Worm (Caenorhabditis elegans): ENCODE measurements around the gene ptrg-1.

The ptrg-1 gene

DNA sequence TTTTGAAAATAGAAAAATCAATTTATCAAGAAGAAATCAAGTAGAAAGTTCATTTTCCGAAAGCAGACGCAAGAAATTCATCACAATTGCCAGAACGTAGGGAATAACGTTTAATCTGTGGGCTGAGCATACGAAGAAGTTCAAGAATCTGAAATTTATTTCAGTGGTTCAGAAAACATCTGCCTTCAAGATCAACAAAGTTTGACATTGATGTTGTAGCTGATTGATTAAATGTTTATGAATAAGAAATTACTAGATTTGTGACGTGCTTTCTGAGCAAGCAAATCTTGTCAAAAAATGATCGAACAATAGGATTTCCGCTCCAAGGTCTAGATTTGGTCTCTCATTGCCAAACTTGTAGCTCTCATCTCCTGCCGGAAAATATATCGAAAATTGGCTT is 11.9 kb upstream of the ptrg-1 start, which contains the start of gene K04D7.6:
Gene K04D7.6, minus strand, starts transcription at position 101 of the 400 bp plus-strand sequence.
- TF ChIP-seq flt-1 (GFP tag; IDR thresholded peaks at IDR 0.05) (no peak), ztf-29 (GFP tag; IDR thresholded peaks at IDR 0.05) (no peak), med-1 (GFP tag; optimal IDR thresholded peaks at IDR 0.05; ENCODE audit: insufficient read depth) (no peak), tab-1 (GFP tag; IDR thresholded peaks at IDR 0.05) (no peak), cog-1 (tag; optimal IDR thresholded peaks at IDR 0.05) (no peak), klf-2 (GFP tag; conservative IDR thresholded peaks at IDR 0.05) (no peak), T22C8.4 (GFP tag; IDR thresholded peaks at IDR 0.05) (no peak), ztf-23 (GFP tag; IDR thresholded peaks at IDR 0.05) (no peak), ref-1 (GFP tag; conservative IDR thresholded peaks at IDR 0.05) (no peak)

DNA sequence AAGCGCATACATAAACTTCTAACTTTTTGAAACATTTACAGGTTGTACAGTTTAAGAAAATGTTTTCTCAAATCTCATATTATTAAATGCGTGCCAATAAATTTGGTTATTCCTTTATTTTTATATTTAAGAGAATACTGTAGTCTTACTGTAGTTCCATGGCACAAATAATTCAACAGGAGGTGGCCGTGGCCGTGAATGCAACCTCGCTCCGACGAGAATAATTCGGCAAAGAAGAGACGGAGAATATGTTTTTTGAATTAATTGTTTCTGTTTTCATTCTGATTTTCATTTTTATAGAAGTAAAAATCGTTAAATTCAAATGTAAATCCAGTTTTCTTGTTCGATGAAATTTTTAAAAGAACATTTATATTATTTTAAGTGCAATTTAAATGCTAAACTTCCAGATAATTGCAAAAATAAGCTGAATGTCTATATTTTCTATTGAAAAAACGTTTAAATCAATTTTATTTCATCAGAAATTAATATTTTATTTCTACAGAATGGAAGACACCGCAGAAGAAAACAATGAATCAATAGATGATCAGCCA is 3.1 kb upstream of the ptrg-1 start, which contains the start of gene gon-4:
Gene gon-4, plus strand, starts transcription at position 501 of the 551 bp plus-strand sequence.
- TF ChIP-seq T22C8.4 (GFP tag; IDR thresholded peaks at IDR 0.05): no peak
- TF ChIP-seq ztf-29 (GFP tag; IDR thresholded peaks at IDR 0.05): no peak
- no peak for TF ChIP-seq ztf-23 (GFP tag; IDR thresholded peaks at IDR 0.05)
- TF ChIP-seq tab-1 (GFP tag; IDR thresholded peaks at IDR 0.05): no peak
- TF ChIP-seq ref-1 (GFP tag; conservative IDR thresholded peaks at IDR 0.05): no peak
- no peak for TF ChIP-seq flt-1 (GFP tag; IDR thresholded peaks at IDR 0.05)
- TF ChIP-seq med-1 (GFP tag; optimal IDR thresholded peaks at IDR 0.05; ENCODE audit: insufficient read depth): no peak
- no peak for TF ChIP-seq cog-1 (tag; optimal IDR thresholded peaks at IDR 0.05)
- no peak for TF ChIP-seq klf-2 (GFP tag; conservative IDR thresholded peaks at IDR 0.05)

DNA sequence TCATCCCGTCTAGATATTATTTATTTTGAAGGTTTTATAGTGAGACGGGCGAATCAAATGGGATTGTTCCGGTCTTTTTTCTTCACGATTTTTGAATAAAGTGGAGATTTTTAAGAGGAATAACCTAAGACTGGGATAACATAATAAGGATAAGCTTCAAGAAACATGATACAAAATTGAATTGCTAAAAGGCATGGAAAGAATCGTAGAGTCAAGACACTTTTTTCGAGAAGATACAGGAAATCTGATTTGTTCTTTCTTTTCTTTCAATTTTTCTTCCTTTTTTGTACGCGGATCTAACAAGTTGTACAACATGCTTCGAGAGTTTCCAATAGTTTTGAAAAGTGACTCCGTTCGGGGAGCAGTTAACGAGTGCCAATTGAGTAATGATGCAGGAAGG is 2.7 kb downstream of the ptrg-1 start:
- TF ChIP-seq T22C8.4 (GFP tag; IDR thresholded peaks at IDR 0.05) (no peak), tab-1 (GFP tag; IDR thresholded peaks at IDR 0.05) (no peak), flt-1 (GFP tag; IDR thresholded peaks at IDR 0.05) (no peak), ref-1 (GFP tag; conservative IDR thresholded peaks at IDR 0.05) (no peak), med-1 (GFP tag; optimal IDR thresholded peaks at IDR 0.05; ENCODE audit: insufficient read depth) (no peak), ztf-23 (GFP tag; IDR thresholded peaks at IDR 0.05) (no peak), ztf-29 (GFP tag; IDR thresholded peaks at IDR 0.05) (no peak), klf-2 (GFP tag; conservative IDR thresholded peaks at IDR 0.05) (no peak), cog-1 (tag; optimal IDR thresholded peaks at IDR 0.05) (no peak)

DNA sequence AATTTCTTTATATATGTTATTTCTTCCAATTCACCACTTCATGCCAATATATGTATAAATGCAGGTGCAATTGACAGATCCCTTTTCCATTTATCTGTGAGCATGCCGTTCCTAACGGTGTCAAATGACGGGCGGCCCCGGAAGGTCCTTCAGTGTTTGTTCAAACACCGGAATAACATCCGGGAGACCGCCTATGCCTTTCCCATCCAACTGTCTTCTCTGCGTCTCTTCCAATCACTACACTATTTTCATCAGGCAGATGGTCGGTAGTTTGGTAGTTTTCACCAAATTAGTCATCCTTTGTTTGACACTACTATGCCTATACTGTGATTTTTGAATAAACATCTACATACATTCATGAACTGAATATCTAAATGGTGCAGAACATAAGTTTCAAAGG is 3.7 kb downstream of the ptrg-1 start:
- no peak for TF ChIP-seq klf-2 (GFP tag; conservative IDR thresholded peaks at IDR 0.05)
- TF ChIP-seq flt-1 (GFP tag; IDR thresholded peaks at IDR 0.05): 0 out of 2 replicates have a peak, but pooled peaks have one; percentile 22

DNA sequence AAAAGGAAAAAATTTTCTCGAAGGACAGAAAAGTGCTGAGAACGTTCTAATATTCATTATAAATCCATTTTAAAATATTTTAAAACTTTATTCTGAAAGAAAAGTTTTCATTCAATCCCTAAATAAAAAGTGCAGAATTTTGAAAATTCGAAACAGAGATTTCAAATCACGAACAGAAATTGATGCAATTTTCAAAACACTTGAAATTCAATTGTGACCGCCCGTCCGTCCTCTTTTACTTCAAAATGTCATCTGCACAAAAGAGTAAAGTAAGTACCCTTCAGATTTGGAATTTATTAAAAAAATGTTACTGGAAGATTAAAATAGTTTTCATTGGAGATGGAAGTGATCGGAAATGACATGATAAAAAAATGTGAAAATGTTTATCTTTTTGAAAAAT is 5.7 kb downstream of the ptrg-1 start:
- no peak for TF ChIP-seq ref-1 (GFP tag; conservative IDR thresholded peaks at IDR 0.05)
- no peak for TF ChIP-seq flt-1 (GFP tag; IDR thresholded peaks at IDR 0.05)
- TF ChIP-seq cog-1 (tag; optimal IDR thresholded peaks at IDR 0.05): no peak
- TF ChIP-seq ztf-29 (GFP tag; IDR thresholded peaks at IDR 0.05): no peak
- no peak for TF ChIP-seq med-1 (GFP tag; optimal IDR thresholded peaks at IDR 0.05; ENCODE audit: insufficient read depth)
- no peak for TF ChIP-seq ztf-23 (GFP tag; IDR thresholded peaks at IDR 0.05)
- no peak for TF ChIP-seq T22C8.4 (GFP tag; IDR thresholded peaks at IDR 0.05)
- no peak for TF ChIP-seq tab-1 (GFP tag; IDR thresholded peaks at IDR 0.05)
- no peak for TF ChIP-seq klf-2 (GFP tag; conservative IDR thresholded peaks at IDR 0.05)

DNA sequence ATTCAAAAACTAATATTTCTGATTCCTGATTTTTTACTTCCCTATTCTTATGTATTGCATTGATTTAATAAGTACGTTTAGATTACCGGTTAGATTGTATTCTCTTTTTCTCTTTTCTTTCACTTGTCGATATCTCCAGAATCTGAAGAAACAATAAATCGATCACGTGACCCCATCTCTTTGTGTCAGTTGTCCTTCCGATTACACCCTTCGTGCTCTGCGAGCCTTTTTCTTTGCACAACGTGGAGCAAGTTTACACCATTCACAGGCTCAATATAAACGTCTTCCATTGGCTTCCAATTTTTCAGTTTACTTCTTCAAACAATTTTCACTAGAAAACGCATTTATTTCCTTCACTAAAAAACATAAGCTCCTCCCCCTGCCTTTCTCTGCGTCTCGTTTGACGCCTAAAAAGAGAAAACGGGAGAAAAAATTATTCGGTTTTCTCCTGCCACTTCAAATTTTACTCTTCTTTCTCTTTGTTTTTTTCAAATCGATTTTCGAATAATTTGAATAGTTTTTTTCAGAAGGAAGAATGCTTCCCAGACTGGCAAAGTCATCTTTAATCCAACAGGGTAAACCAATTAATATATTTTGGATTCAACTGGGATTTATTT is 14.0 kb downstream of the ptrg-1 start, which contains the start of gene gta-1:
Gene gta-1, plus strand, starts transcription at position 528 of the 617 bp plus-strand sequence.
- no peak for TF ChIP-seq klf-2 (GFP tag; conservative IDR thresholded peaks at IDR 0.05)
- no peak for TF ChIP-seq flt-1 (GFP tag; IDR thresholded peaks at IDR 0.05)
- no peak for TF ChIP-seq ztf-23 (GFP tag; IDR thresholded peaks at IDR 0.05)
- TF ChIP-seq tab-1 (GFP tag; IDR thresholded peaks at IDR 0.05): no peak
- no peak for TF ChIP-seq ref-1 (GFP tag; conservative IDR thresholded peaks at IDR 0.05)
- TF ChIP-seq ztf-29 (GFP tag; IDR thresholded peaks at IDR 0.05): no peak

DNA sequence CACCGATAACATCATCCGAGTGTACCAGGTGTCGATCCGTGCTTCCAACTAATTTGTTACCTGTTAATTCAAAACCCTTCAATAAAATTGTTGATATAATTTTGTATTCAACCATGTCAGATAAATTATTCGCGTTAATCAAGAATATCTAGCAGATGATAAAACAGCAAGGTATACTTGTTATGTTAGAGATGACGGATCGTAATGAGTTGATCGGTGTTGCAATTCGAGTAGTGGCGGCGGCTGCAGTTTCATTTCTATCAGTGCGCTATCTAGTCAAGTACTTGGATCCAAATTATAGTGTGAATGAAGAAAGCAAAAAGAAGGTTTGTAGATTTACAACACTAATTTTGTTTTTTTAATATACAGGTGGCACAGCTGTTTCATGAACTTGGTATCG is 16.5 kb downstream of the ptrg-1 start, which contains the start of gene mspn-1:
Gene mspn-1, plus strand, starts transcription at position 190 of the 400 bp plus-strand sequence.
- TF ChIP-seq ztf-23 (GFP tag; IDR thresholded peaks at IDR 0.05) (no peak), ztf-29 (GFP tag; IDR thresholded peaks at IDR 0.05) (no peak), tab-1 (GFP tag; IDR thresholded peaks at IDR 0.05) (no peak), cog-1 (tag; optimal IDR thresholded peaks at IDR 0.05) (no peak), flt-1 (GFP tag; IDR thresholded peaks at IDR 0.05) (no peak), klf-2 (GFP tag; conservative IDR thresholded peaks at IDR 0.05) (no peak)

DNA sequence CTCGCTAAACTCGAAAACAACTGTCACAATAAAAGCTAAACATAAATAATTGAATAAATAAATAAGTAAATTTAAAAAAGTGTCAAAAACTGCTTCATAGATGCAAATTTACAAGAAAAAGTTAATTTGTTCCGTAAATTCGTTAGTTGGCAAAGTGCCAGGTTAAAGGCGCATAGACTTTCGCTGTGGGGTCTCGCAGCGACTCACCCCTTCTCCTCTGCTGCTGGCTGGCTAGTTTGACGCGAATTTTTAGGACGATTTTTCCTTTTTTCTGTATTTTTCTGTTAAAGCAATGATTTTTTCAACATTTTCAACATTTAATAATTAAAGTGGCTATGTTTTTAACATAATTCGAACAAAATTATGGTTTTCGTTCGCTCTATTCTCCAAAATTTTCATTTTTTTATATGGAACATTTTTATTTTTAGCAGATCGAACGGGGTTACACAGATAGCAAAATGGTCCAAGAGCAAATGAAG is 18.0 kb downstream of the ptrg-1 start, which contains the start of gene rack-1:
Gene rack-1, plus strand, starts transcription at position 429 of the 479 bp plus-strand sequence.
- no peak for TF ChIP-seq tab-1 (GFP tag; IDR thresholded peaks at IDR 0.05)
- no peak for TF ChIP-seq ztf-29 (GFP tag; IDR thresholded peaks at IDR 0.05)
- TF ChIP-seq ref-1 (GFP tag; conservative IDR thresholded peaks at IDR 0.05): no peak
- no peak for TF ChIP-seq ztf-23 (GFP tag; IDR thresholded peaks at IDR 0.05)
- no peak for TF ChIP-seq T22C8.4 (GFP tag; IDR thresholded peaks at IDR 0.05)
- no peak for TF ChIP-seq flt-1 (GFP tag; IDR thresholded peaks at IDR 0.05)
- no peak for TF ChIP-seq cog-1 (tag; optimal IDR thresholded peaks at IDR 0.05)
- TF ChIP-seq klf-2 (GFP tag; conservative IDR thresholded peaks at IDR 0.05): no peak
- TF ChIP-seq med-1 (GFP tag; optimal IDR thresholded peaks at IDR 0.05; ENCODE audit: insufficient read depth): no peak

DNA sequence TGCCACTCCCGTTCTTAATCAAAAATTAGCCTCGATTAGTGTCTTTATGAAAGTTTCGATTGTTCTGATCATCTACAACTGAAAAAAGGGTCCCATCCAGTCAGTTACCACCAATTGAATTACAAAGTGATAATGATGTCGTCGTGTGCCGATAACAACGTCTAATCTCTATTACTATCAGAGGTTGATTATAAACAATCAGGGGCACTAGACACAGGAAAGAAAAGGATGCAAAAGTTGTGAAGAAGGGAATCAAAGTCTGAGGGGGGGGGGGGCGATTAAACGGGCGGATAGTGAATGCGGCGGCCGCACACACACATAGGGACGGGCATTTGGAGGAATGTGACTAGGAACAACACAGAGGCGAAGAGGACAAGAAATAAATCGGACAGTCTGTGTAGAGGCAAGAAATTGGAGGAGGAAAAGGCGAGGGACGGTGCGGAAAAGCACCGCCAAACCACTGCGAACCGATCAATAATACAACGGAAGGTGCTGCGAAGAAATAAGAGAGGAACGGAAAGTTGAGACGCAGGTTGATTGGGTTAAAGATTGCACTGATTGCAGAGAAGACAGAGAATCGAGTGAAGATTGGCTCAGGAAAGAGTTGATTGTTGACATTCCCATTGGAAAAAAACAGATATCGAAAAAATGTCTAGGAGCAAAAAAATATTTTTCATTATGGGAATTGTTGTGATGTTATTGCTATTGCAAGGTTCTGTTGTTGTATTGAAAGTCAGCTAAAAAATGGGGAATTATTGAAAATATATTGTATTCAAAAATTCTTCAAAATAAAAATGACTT is 19.1 kb downstream of the ptrg-1 start:
- TF ChIP-seq klf-2 (GFP tag; conservative IDR thresholded peaks at IDR 0.05) (no peak), ztf-23 (GFP tag; IDR thresholded peaks at IDR 0.05) (peak; percentile 55; the same call in 1 of the 2 replicates), ref-1 (GFP tag; conservative IDR thresholded peaks at IDR 0.05) (no peak), flt-1 (GFP tag; IDR thresholded peaks at IDR 0.05) (no peak), ztf-29 (GFP tag; IDR thresholded peaks at IDR 0.05) (no peak), T22C8.4 (GFP tag; IDR thresholded peaks at IDR 0.05) (peak; percentile 73), tab-1 (GFP tag; IDR thresholded peaks at IDR 0.05) (0 out of 2 replicates have a peak, but pooled peaks have one; percentile 45), cog-1 (tag; optimal IDR thresholded peaks at IDR 0.05) (peak; percentile 2), med-1 (GFP tag; optimal IDR thresholded peaks at IDR 0.05; ENCODE audit: insufficient read depth) (no peak)
